Comparison of ENCODE assay signal across 1 worm cellular context in genomic region chrX:12171631-12172348, ce11.
TF ChIP-seq lines count a peak whose summit lies in the region.

Gene F57G12.1 (minus strand): TSS chrX:12171681.

TF ChIP-seq in whole organism, L4 larva, 104 proteins besides CTCF, POLR2A, EP300 and RAD21 (continued from another document):
- peak; percentile 68; the same call in 1 of the 2 replicates for TF ChIP-seq tra-1 (GFP tag; IDR thresholded peaks at IDR 0.05; lab: Robert Waterston, UW)
- no peak for TF ChIP-seq fos-1 (tag; optimal IDR thresholded peaks at IDR 0.05; lab: Kevin White, UChicago)
- no peak for TF ChIP-seq mxl-2 (GFP tag; conservative IDR thresholded peaks at IDR 0.05; lab: Robert Waterston, UW)
- TF ChIP-seq cey-2 (tag; optimal IDR thresholded peaks at IDR 0.05; lab: Kevin White, UChicago; ENCODE audit: borderline replicate concordance, insufficient read depth): no peak
- no peak for TF ChIP-seq ceh-32 (tag; optimal IDR thresholded peaks at IDR 0.05; lab: Kevin White, UChicago; ENCODE audit: poor library complexity)
- TF ChIP-seq saeg-2 (GFP tag; IDR thresholded peaks at IDR 0.05; lab: Robert Waterston, UW): no peak
- TF ChIP-seq lin-29 (GFP tag; IDR thresholded peaks at IDR 0.05; lab: Robert Waterston, UW): no peak
- peak; percentile 86 for TF ChIP-seq nhr-25 (tag; optimal IDR thresholded peaks at IDR 0.05; lab: Kevin White, UChicago; ENCODE audit: borderline replicate concordance, insufficient read depth)
- no peak for TF ChIP-seq jun-1 (tag; optimal IDR thresholded peaks at IDR 0.05; lab: Kevin White, UChicago)
- TF ChIP-seq F37D6.2 (tag; optimal IDR thresholded peaks at IDR 0.05; lab: Kevin White, UChicago): no peak
- TF ChIP-seq zfp-3 (GFP tag; conservative IDR thresholded peaks at IDR 0.05; lab: Robert Waterston, UW): no peak
- TF ChIP-seq aha-1 (tag; lab: Kevin White, UChicago): peak; percentile 100
- no peak for TF ChIP-seq nhr-76 (tag; optimal IDR thresholded peaks at IDR 0.05; lab: Kevin White, UChicago)
- TF ChIP-seq nhr-6 (tag; optimal IDR thresholded peaks at IDR 0.05; lab: Kevin White, UChicago): peak; percentile 69
- TF ChIP-seq tag-97 (GFP tag; IDR thresholded peaks at IDR 0.05; lab: Robert Waterston, UW): no peak
- TF ChIP-seq unc-62 (GFP tag; optimal IDR thresholded peaks at IDR 0.05 in 1 of 2; lab: Kevin White, UChicago): peak in 1 of 2 experiments; percentile 100
- no peak for TF ChIP-seq unc-62 (tag; optimal IDR thresholded peaks at IDR 0.05; lab: Kevin White, UChicago)
- no peak for TF ChIP-seq egl-27 (tag; optimal IDR thresholded peaks at IDR 0.05; lab: Kevin White, UChicago)
- peak; percentile 2 for TF ChIP-seq zag-1 (tag; optimal IDR thresholded peaks at IDR 0.05; lab: Kevin White, UChicago)
- TF ChIP-seq T26A8.4 (GFP tag; IDR thresholded peaks at IDR 0.05; lab: Robert Waterston, UW): 0 out of 2 replicates have a peak, but pooled peaks have one; percentile 15
- TF ChIP-seq mdt-29 (GFP tag; IDR thresholded peaks at IDR 0.05; lab: Robert Waterston, UW): no peak
- TF ChIP-seq ces-1 (GFP tag; optimal IDR thresholded peaks at IDR 0.05; lab: Kevin White, UChicago): no peak
- no peak for TF ChIP-seq nhr-41 (GFP tag; IDR thresholded peaks at IDR 0.05; lab: Robert Waterston, UW)
- no peak for TF ChIP-seq snpc-1.2 (GFP tag; IDR thresholded peaks at IDR 0.05; lab: Robert Waterston, UW)
- TF ChIP-seq R02D3.7 (tag; optimal IDR thresholded peaks at IDR 0.05; lab: Kevin White, UChicago): no peak
- no peak for TF ChIP-seq nhr-111 (GFP tag; optimal IDR thresholded peaks at IDR 0.05; lab: Kevin White, UChicago)
- peak; percentile 56 for TF ChIP-seq rbr-2 (tag; optimal IDR thresholded peaks at IDR 0.05; lab: Kevin White, UChicago)
- TF ChIP-seq ceh-44 (GFP tag; IDR thresholded peaks at IDR 0.05; lab: Robert Waterston, UW): no peak
- TF ChIP-seq daf-19 (GFP tag; conservative IDR thresholded peaks at IDR 0.05; lab: Robert Waterston, UW): no peak
- peak; percentile 70 to 87 for TF ChIP-seq mdl-1 (tag; optimal IDR thresholded peaks at IDR 0.05; lab: Kevin White, UChicago)
- peak; percentile 25; the same call in 1 of the 2 replicates for TF ChIP-seq dmd-8 (GFP tag; IDR thresholded peaks at IDR 0.05; lab: Robert Waterston, UW)
- no peak for TF ChIP-seq skn-1 (tag; optimal IDR thresholded peaks at IDR 0.05; lab: Kevin White, UChicago)
- no peak for TF ChIP-seq zfp-2 (tag; optimal IDR thresholded peaks at IDR 0.05; lab: Kevin White, UChicago)
- TF ChIP-seq lin-1 (GFP tag; IDR thresholded peaks at IDR 0.05; lab: Robert Waterston, UW): peak; percentile 34; the same call in 1 of the 2 replicates
- TF ChIP-seq nhr-102 (tag; optimal IDR thresholded peaks at IDR 0.05; lab: Kevin White, UChicago): peak; percentile 20
- TF ChIP-seq F26F4.8 (GFP tag; conservative IDR thresholded peaks at IDR 0.05; lab: Robert Waterston, UW): no peak
- no peak for TF ChIP-seq gei-8 (GFP tag; optimal IDR thresholded peaks at IDR 0.05; lab: Kevin White, UChicago)
- no peak for TF ChIP-seq daf-12 (tag; optimal IDR thresholded peaks at IDR 0.05; lab: Kevin White, UChicago)
- peak in 1 of 2 experiments; percentile 83 for TF ChIP-seq hif-1 (tag; optimal IDR thresholded peaks at IDR 0.05; lab: Kevin White, UChicago)
- no peak for TF ChIP-seq zip-2 (tag; optimal IDR thresholded peaks at IDR 0.05; lab: Kevin White, UChicago)
- no peak for TF ChIP-seq T20F7.1 (GFP tag; optimal IDR thresholded peaks at IDR 0.05; lab: Kevin White, UChicago)
- peak; percentile 62; the same call in 1 of the 2 replicates for TF ChIP-seq ceh-20 (GFP tag; IDR thresholded peaks at IDR 0.05; lab: Robert Waterston, UW)
- peak; percentile 73 for TF ChIP-seq dve-1 (tag; optimal IDR thresholded peaks at IDR 0.05; lab: Kevin White, UChicago; ENCODE audit: insufficient read depth)
- peak; percentile 62 for TF ChIP-seq nhr-28 (tag; optimal IDR thresholded peaks at IDR 0.05; lab: Kevin White, UChicago)
- peak; percentile 1 to 51 for TF ChIP-seq lsy-2 (tag; optimal IDR thresholded peaks at IDR 0.05; lab: Kevin White, UChicago)
- TF ChIP-seq lin-15B (tag; optimal IDR thresholded peaks at IDR 0.05; lab: Kevin White, UChicago): no peak
- TF ChIP-seq spr-3 (GFP tag; optimal IDR thresholded peaks at IDR 0.05; lab: Kevin White, UChicago): peak; percentile 61
TF ChIP-seq in whole organism, L4 larva: peak in this region for 45.
